Worm (Caenorhabditis elegans): ENCODE results near the gene cyd-1.

- TF ChIP-seq ZK546.5 (tag; optimal IDR thresholded peaks at IDR 0.05) (no peak), unc-39 (tag; optimal IDR thresholded peaks at IDR 0.05) (no peak), R02D3.7 (tag; optimal IDR thresholded peaks at IDR 0.05) (no peak), unc-62 (GFP tag; optimal IDR thresholded peaks at IDR 0.05 in 1 of 2) (no peak), unc-62 (tag; optimal IDR thresholded peaks at IDR 0.05) (no peak), ceh-82 (tag; optimal IDR thresholded peaks at IDR 0.05) (no peak), pqm-1 (tag; optimal IDR thresholded peaks at IDR 0.05) (no peak)
These were observed 24.5 kb downstream of the cyd-1 start for ce11 chrII:13004872-13005252.
